Fruit fly (Drosophila melanogaster) whole organism, embryonic: ENCODE measurements around the gene Mgstl.
A peak's percentile ranks its signal among the peaks of the same experiment; 100 is the strongest.

Experiments used
- ATbp ChIP-seq: fragments of 200-800 bp; sonication (Bioruptor generic); optimal IDR thresholded peaks from 2 replicates; lab custom pipeline; 2017; ENCODE audit warnings: missing biosample characterization, mild to moderate bottlenecking, missing genetic modification characterization, missing genetic modification reagents
- Aef1 ChIP-seq: fragments of 200-800 bp; sonication (Bioruptor generic); IDR thresholded peaks from 3 replicates; pipeline ENCODE4 v1.3.6; 2022; ENCODE audit warnings: missing biosample characterization, missing genetic modification characterization
- Atf-2 ChIP-seq: fragments of 200-800 bp; sonication (Bioruptor generic); optimal IDR thresholded peaks from 2 replicates; lab custom pipeline; 2016; ENCODE audit warnings: missing biosample characterization, missing genetic modification characterization
- Atf6 ChIP-seq: fragments of 200-800 bp; sonication (Bioruptor generic); IDR thresholded peaks from 2 replicates; pipeline ENCODE4 v1.3.6; 2022; ENCODE audit warnings: missing biosample characterization, missing genetic modification characterization
- CG11085 ChIP-seq: fragments of 200-800 bp; sonication (Bioruptor generic); IDR thresholded peaks from 2 replicates; pipeline ENCODE4 v1.3.6; 2022; ENCODE audit warnings: missing biosample characterization, missing genetic modification characterization
- CG11504 ChIP-seq: fragments of 200-800 bp; sonication (Bioruptor generic); optimal IDR thresholded peaks from 3 replicates; lab custom pipeline; 2019; ENCODE audit warnings: missing biosample characterization, mild to moderate bottlenecking, missing genetic modification characterization, moderate library complexity
- CG12299 ChIP-seq: fragments of 200-800 bp; sonication (Bioruptor generic); optimal IDR thresholded peaks from 2 replicates; lab custom pipeline; 2018; ENCODE audit warnings: missing biosample characterization, mild to moderate bottlenecking, missing genetic modification characterization
- CG1529 ChIP-seq: fragments of 200-800 bp; sonication (Bioruptor generic); optimal IDR thresholded peaks from 3 replicates; lab custom pipeline; 2018; ENCODE audit warnings: missing biosample characterization, missing genetic modification characterization
- CG16863 ChIP-seq: fragments of 200-800 bp; sonication (Bioruptor generic); optimal IDR thresholded peaks from 3 replicates; lab custom pipeline; 2016; ENCODE audit warnings: missing biosample characterization, missing genetic modification characterization
- CG18262 ChIP-seq: fragments of 200-800 bp; optimal IDR thresholded peaks from 3 replicates; lab custom pipeline; 2019; ENCODE audit warnings: missing biosample characterization, mild to moderate bottlenecking, missing genetic modification characterization, moderate library complexity
- CG1832 ChIP-seq: fragments of 200-800 bp; sonication (Bioruptor generic); optimal IDR thresholded peaks from 2 replicates; lab custom pipeline; 2017; ENCODE audit warnings: missing biosample characterization, mild to moderate bottlenecking, missing genetic modification characterization, inconsistent platforms
- CG18764 ChIP-seq: fragments of 200-800 bp; sonication (Bioruptor generic); optimal IDR thresholded peaks from 3 replicates; lab custom pipeline; 2016; ENCODE audit warnings: missing biosample characterization, missing genetic modification characterization
- CG31224 ChIP-seq: fragments of 200-800 bp; sonication (Bioruptor generic); IDR thresholded peaks from 2 replicates; pipeline ENCODE4 v1.3.6; 2022; ENCODE audit warnings: missing biosample characterization, missing genetic modification characterization
- CG32532 ChIP-seq: fragments of 200-800 bp; sonication (Bioruptor generic); IDR thresholded peaks from 2 replicates; pipeline ENCODE4 v1.3.6; 2022; ENCODE audit warnings: missing biosample characterization, missing genetic modification characterization
- CG33557 ChIP-seq: fragments of 200-800 bp; sonication (Bioruptor generic); optimal IDR thresholded peaks from 2 replicates; lab custom pipeline; 2019; ENCODE audit warnings: missing biosample characterization, mild to moderate bottlenecking, missing genetic modification characterization, moderate library complexity
- CG34224 ChIP-seq: fragments of 200-800 bp; sonication (Bioruptor generic); IDR thresholded peaks from 3 replicates; pipeline ENCODE4 v1.3.6; 2022; ENCODE audit warnings: missing biosample characterization, missing genetic modification characterization; ENCODE audit not compliant: partially characterized antibody
- CG6689 ChIP-seq: fragments of 200-800 bp; sonication (Bioruptor generic); IDR thresholded peaks from 2 replicates; pipeline ENCODE4 v1.3.6; 2022; ENCODE audit warnings: missing biosample characterization, missing genetic modification characterization
- CG7556 ChIP-seq: fragments of 200-800 bp; sonication (Bioruptor generic); optimal IDR thresholded peaks from 2 replicates; lab custom pipeline; 2017; ENCODE audit warnings: missing biosample characterization, mild to moderate bottlenecking, missing genetic modification characterization
- CG7963 ChIP-seq: fragments of 200-800 bp; sonication (Bioruptor generic); IDR thresholded peaks from 3 replicates; pipeline ENCODE4 v1.3.6; 2022; ENCODE audit warnings: missing biosample characterization, missing genetic modification characterization; ENCODE audit not compliant: partially characterized antibody
- CkIIα-i1 ChIP-seq: fragments of 200-800 bp; sonication (Bioruptor generic); IDR thresholded peaks from 2 replicates; pipeline ENCODE4 v1.3.6; 2022; ENCODE audit warnings: missing biosample characterization, missing genetic modification characterization
- CrebB ChIP-seq: fragments of 200-800 bp; sonication (Bioruptor generic); optimal IDR thresholded peaks from 3 replicates; lab custom pipeline; 2018; ENCODE audit warnings: missing biosample characterization, mild to moderate bottlenecking, missing genetic modification characterization
- E2f1 ChIP-seq: fragments of 200-800 bp; sonication (Bioruptor generic); IDR thresholded peaks from 2 replicates; pipeline ENCODE4 v1.3.6; 2022; ENCODE audit warnings: missing biosample characterization, missing genetic modification characterization
- Hmx ChIP-seq: fragments of 200-800 bp; sonication (Bioruptor generic); optimal IDR thresholded peaks from 2 replicates; lab custom pipeline; 2016; ENCODE audit warnings: missing biosample characterization, missing genetic modification characterization
- Hr3 ChIP-seq: fragments of 200-800 bp; sonication (Bioruptor generic); optimal IDR thresholded peaks from 3 replicates; lab custom pipeline; 2016; ENCODE audit warnings: missing biosample characterization, missing genetic modification characterization
- MESR4 ChIP-seq: fragments of 200-800 bp; sonication (Bioruptor generic); optimal IDR thresholded peaks from 2 replicates; lab custom pipeline; 2018; ENCODE audit warnings: missing biosample characterization, mild to moderate bottlenecking, missing genetic modification characterization, moderate library complexity
- Mad ChIP-seq: fragments of 200-800 bp; sonication (Bioruptor generic); optimal IDR thresholded peaks from 2 replicates; lab custom pipeline; 2016; ENCODE audit warnings: missing biosample characterization, missing genetic modification characterization
- Max ChIP-seq: fragments of 200-800 bp; sonication (Bioruptor generic); optimal IDR thresholded peaks from 2 replicates; lab custom pipeline; 2016; ENCODE audit warnings: missing biosample characterization, mild to moderate bottlenecking, missing genetic modification characterization
- Med ChIP-seq: fragments of 200-800 bp; sonication (Bioruptor generic); peaks from one replicate; lab custom pipeline; 2016; ENCODE audit warnings: missing biosample characterization, missing genetic modification characterization, mild to moderate bottlenecking, inconsistent platforms, moderate library complexity
- Nf-YA ChIP-seq: fragments of 200-800 bp; sonication (Bioruptor generic); IDR thresholded peaks from 2 replicates; pipeline ENCODE4 v1.3.6; 2022; ENCODE audit warnings: missing biosample characterization, missing genetic modification characterization
- Oaz ChIP-seq: fragments of 200-800 bp; sonication (Bioruptor generic); IDR thresholded peaks from 2 replicates; pipeline ENCODE4 v1.3.6; 2022; ENCODE audit warnings: missing biosample characterization, missing genetic modification characterization
- Rfx ChIP-seq: fragments of 200-800 bp; sonication (Bioruptor generic); IDR thresholded peaks from 2 replicates; pipeline ENCODE4 v1.3.6; 2022; ENCODE audit warnings: missing biosample characterization, missing genetic modification characterization
- Side ChIP-seq: fragments of 200-800 bp; sonication (Bioruptor generic); optimal IDR thresholded peaks from 2 replicates; lab custom pipeline; 2016; ENCODE audit warnings: missing biosample characterization, missing genetic modification characterization
- Sin3A ChIP-seq: fragments of >200 bp; optimal IDR thresholded peaks from 2 replicates; lab custom pipeline; 2018
- TFAM ChIP-seq: fragments of 200-800 bp; sonication (Bioruptor generic); optimal IDR thresholded peaks from 2 replicates; lab custom pipeline; 2017; ENCODE audit warnings: missing biosample characterization, missing genetic modification characterization, inconsistent platforms
- Tbp ChIP-seq: fragments of >200 bp; optimal IDR thresholded peaks from 2 replicates; lab custom pipeline; 2018; ENCODE audit warnings: missing biosample characterization, missing genetic modification characterization
- Vsx1 ChIP-seq: fragments of 200-800 bp; sonication (Bioruptor generic); optimal IDR thresholded peaks from 2 replicates; lab custom pipeline; 2017; ENCODE audit warnings: missing biosample characterization, mild to moderate bottlenecking, missing genetic modification characterization, missing genetic modification reagents
- ara ChIP-seq: fragments of 200-800 bp; sonication (Bioruptor generic); IDR thresholded peaks from 2 replicates; pipeline ENCODE4 v1.3.6; 2022; ENCODE audit warnings: missing biosample characterization, missing genetic modification characterization
- cwo ChIP-seq: fragments of 200-800 bp; sonication (Bioruptor generic); optimal IDR thresholded peaks from 3 replicates; lab custom pipeline; 2017; ENCODE audit warnings: missing biosample characterization, missing genetic modification characterization, mild to moderate bottlenecking, moderate library complexity, missing genetic modification reagents
- emc ChIP-seq: fragments of 200-800 bp; sonication (Bioruptor generic); optimal IDR thresholded peaks from 2 replicates; lab custom pipeline; 2016; ENCODE audit warnings: missing biosample characterization, missing genetic modification characterization
- gcm2 ChIP-seq: fragments of 200-800 bp; sonication (Bioruptor generic); optimal IDR thresholded peaks from 2 replicates; lab custom pipeline; 2016; ENCODE audit warnings: missing biosample characterization, missing genetic modification characterization
- grau ChIP-seq: fragments of 200-800 bp; optimal IDR thresholded peaks from 3 replicates; lab custom pipeline; 2019; ENCODE audit warnings: missing biosample characterization, mild to moderate bottlenecking, missing genetic modification characterization, moderate library complexity
- ind ChIP-seq: fragments of 200-800 bp; sonication (Bioruptor generic); optimal IDR thresholded peaks from 3 replicates; lab custom pipeline; 2016; ENCODE audit warnings: missing biosample characterization, missing genetic modification characterization
- klu ChIP-seq: fragments of 200-800 bp; sonication (Bioruptor generic); IDR thresholded peaks from 2 replicates; pipeline ENCODE4 v1.3.6; 2022; ENCODE audit warnings: missing biosample characterization, missing genetic modification characterization
- nau ChIP-seq: fragments of 200-800 bp; sonication (Bioruptor generic); optimal IDR thresholded peaks from 3 replicates; lab custom pipeline; 2017; ENCODE audit warnings: missing biosample characterization, mild to moderate bottlenecking, missing genetic modification characterization, missing genetic modification reagents
- salm ChIP-seq: fragments of 200-800 bp; sonication (Bioruptor generic); optimal IDR thresholded peaks from 2 replicates; lab custom pipeline; 2018; ENCODE audit warnings: missing biosample characterization, mild to moderate bottlenecking, missing genetic modification characterization
- sens-2 ChIP-seq: fragments of 200-800 bp; sonication (Bioruptor generic); IDR thresholded peaks from 2 replicates; pipeline ENCODE4 v1.3.6; 2022; ENCODE audit warnings: missing biosample characterization, missing genetic modification characterization
- sob ChIP-seq: fragments of 200-800 bp; sonication (Bioruptor generic); IDR thresholded peaks from 2 replicates; pipeline ENCODE4 v1.3.6; 2022; ENCODE audit warnings: missing biosample characterization, missing genetic modification characterization
- sqz ChIP-seq: fragments of 200-800 bp; sonication (Bioruptor generic); optimal IDR thresholded peaks from 3 replicates; lab custom pipeline; 2018; ENCODE audit warnings: missing biosample characterization, mild to moderate bottlenecking, missing genetic modification characterization
- tin ChIP-seq: fragments of 200-800 bp; sonication (Bioruptor generic); optimal IDR thresholded peaks from 3 replicates; lab custom pipeline; 2016; ENCODE audit warnings: missing biosample characterization, missing genetic modification characterization
- wdn ChIP-seq: fragments of 200-800 bp; sonication (Bioruptor generic); IDR thresholded peaks from 2 replicates; pipeline ENCODE4 v1.3.6; 2022; ENCODE audit warnings: missing biosample characterization, missing genetic modification characterization
- z ChIP-seq: fragments of 200-800 bp; sonication (Bioruptor generic); IDR thresholded peaks from 3 replicates; pipeline ENCODE4 v1.3.6; 2022; ENCODE audit warnings: missing biosample characterization, missing genetic modification characterization
- zf30C ChIP-seq: fragments of 200-800 bp; sonication (Bioruptor generic); optimal IDR thresholded peaks from 3 replicates; lab custom pipeline; 2018; ENCODE audit warnings: missing biosample characterization, mild to moderate bottlenecking, missing genetic modification characterization

The Mgstl gene

DNA sequence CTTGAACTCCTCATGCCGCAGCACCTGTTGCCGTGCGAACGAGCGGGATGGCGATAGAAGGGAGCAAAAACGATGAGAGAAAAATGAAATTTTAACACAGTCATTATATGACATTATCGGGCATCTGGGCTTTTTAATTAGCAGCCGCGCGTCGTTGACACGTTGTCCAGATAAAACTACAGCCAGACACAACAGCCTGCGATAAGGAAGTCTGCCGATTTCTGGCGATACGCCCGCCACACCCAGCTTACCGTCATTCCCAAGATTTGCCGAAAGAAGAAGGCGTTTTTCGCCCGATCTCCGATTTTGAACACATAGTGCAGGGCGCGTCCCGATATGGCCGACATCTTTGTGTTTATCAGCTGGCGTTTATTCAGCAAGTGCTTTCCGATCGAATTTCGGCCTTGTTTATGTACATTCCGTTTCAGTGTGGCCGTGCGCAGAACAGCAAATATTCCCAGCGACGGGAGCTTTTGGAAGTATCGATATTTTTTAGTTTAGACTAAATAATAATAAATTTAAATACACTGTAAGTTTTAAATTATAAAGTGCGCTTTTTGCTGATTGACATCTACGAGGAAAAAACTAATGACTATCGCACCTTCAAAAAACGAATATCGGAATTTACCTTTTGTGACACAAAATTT, 13.9 kb upstream of the Mgstl start, which contains the start of gene CG1532 (continued):
- TF ChIP-seq Max (GFP tag; lab: Kevin White, UChicago) (no peak), Nf-YA (no peak), klu (GFP tag; lab: Robert Waterston, UW) (no peak), Atf-2 (no peak), TFAM (no peak), CG16863 (no peak), Sin3A (lab: Kevin White, UChicago) (no peak), ind (GFP tag; lab: Kevin White, UChicago) (no peak), Hmx (no peak), zf30C (GFP tag; lab: Kevin White, UChicago) (peak; percentile 64), CG11504 (no peak), CG11085 (no peak), ara (GFP tag; lab: Robert Waterston, UW) (no peak), ATbp (no peak), nau (GFP tag; lab: Kevin White, UChicago) (no peak), CG12299 (tag; lab: Kevin White, UChicago) (no peak), grau (tag; lab: Kevin White, UChicago) (no peak), emc (GFP tag; lab: Kevin White, UChicago) (no peak), tin (GFP tag; lab: Kevin White, UChicago) (no peak), Hr3 (no peak), CG34224 (peak; percentile 58; the same call in 2 of the 3 replicates), sqz (GFP tag; lab: Kevin White, UChicago) (no peak), Aef1 (GFP tag; lab: Robert Waterston, UW) (no peak), E2f1 (no peak), cwo (peak; percentile 75), Med (GFP tag; lab: Kevin White, UChicago) (peak; percentile 83), sens-2 (GFP tag; lab: Robert Waterston, UW) (no peak), CG32532 (no peak), MESR4 (GFP tag; lab: Kevin White, UChicago) (peak; percentile 48), CG7556 (GFP tag; lab: Kevin White, UChicago) (no peak), Atf6 (GFP tag; lab: Robert Waterston, UW) (no peak), sob (GFP tag; lab: Robert Waterston, UW) (peak; percentile 35), CG6689 (GFP tag; lab: Robert Waterston, UW) (no peak), CG1529 (peak; percentile 40), wdn (GFP tag; lab: Robert Waterston, UW) (no peak), Mad (no peak), z (GFP tag; lab: Robert Waterston, UW) (no peak), Rfx (0 out of 2 replicates have a peak, but pooled peaks have one; percentile 6), CG31224 (GFP tag; lab: Robert Waterston, UW) (no peak), CG7963 (no peak), Vsx1 (GFP tag; lab: Kevin White, UChicago) (peak; percentile 78), salm (no peak), CG1832 (GFP tag; lab: Kevin White, UChicago) (peak; percentile 26), CG33557 (GFP tag; lab: Kevin White, UChicago) (no peak), CrebB (no peak), CG18262 (peak; percentile 6), gcm2 (GFP tag; lab: Kevin White, UChicago) (no peak), CkIIα-i1 (GFP tag; lab: Robert Waterston, UW) (no peak), Tbp (no peak), Oaz (GFP tag; lab: Robert Waterston, UW) (no peak), Side (no peak), CG18764 (no peak)
